Fruit fly (Drosophila melanogaster) whole organism, embryonic: ENCODE measurements around the gene CG32847.

Source experiments
- Ada2b ChIP-seq: fragments of 200-800 bp; sonication (Bioruptor generic); IDR thresholded peaks from 2 replicates; pipeline ENCODE4 v1.3.6; 2022; ENCODE audit warnings: missing biosample characterization, missing genetic modification characterization
- Blimp-1 ChIP-seq: fragments of 200-800 bp; sonication (Bioruptor generic); optimal IDR thresholded peaks from 3 replicates; lab custom pipeline; 2018; ENCODE audit warnings: missing biosample characterization, missing genetic modification characterization, mild to moderate bottlenecking, moderate library complexity, missing genetic modification reagents
- CG10209 ChIP-seq: fragments of 200-800 bp; sonication (Bioruptor generic); optimal IDR thresholded peaks from 3 replicates; lab custom pipeline; 2017; ENCODE audit warnings: missing biosample characterization, mild to moderate bottlenecking, missing genetic modification characterization, missing genetic modification reagents
- CG11504 ChIP-seq: fragments of 200-800 bp; sonication (Bioruptor generic); optimal IDR thresholded peaks from 3 replicates; lab custom pipeline; 2019; ENCODE audit warnings: missing biosample characterization, mild to moderate bottlenecking, missing genetic modification characterization, moderate library complexity
- CG13287 ChIP-seq: fragments of 200-800 bp; sonication (Bioruptor generic); IDR thresholded peaks from 2 replicates; pipeline ENCODE4 v1.3.6; 2022; ENCODE audit warnings: missing biosample characterization, missing genetic modification characterization; ENCODE audit not compliant: partially characterized antibody
- CG13624 ChIP-seq: fragments of 200-800 bp; sonication (Bioruptor generic); optimal IDR thresholded peaks from 2 replicates; lab custom pipeline; 2016; ENCODE audit warnings: missing biosample characterization, missing genetic modification characterization
- CG1603 ChIP-seq: fragments of 200-800 bp; sonication (Bioruptor generic); optimal IDR thresholded peaks from 2 replicates; lab custom pipeline; 2019; ENCODE audit warnings: missing biosample characterization, mild to moderate bottlenecking, missing genetic modification characterization, moderate library complexity
- CG16813 ChIP-seq: fragments of 200-800 bp; sonication (Bioruptor generic); IDR thresholded peaks from 3 replicates; pipeline ENCODE4 v1.3.6; 2022; ENCODE audit warnings: missing biosample characterization, missing genetic modification characterization; ENCODE audit not compliant: partially characterized antibody
- CG16815 ChIP-seq: fragments of 200-800 bp; sonication (Bioruptor generic); optimal IDR thresholded peaks from 3 replicates; lab custom pipeline; 2017; ENCODE audit warnings: missing biosample characterization, mild to moderate bottlenecking, missing genetic modification characterization
- CG18011 ChIP-seq: fragments of 200-800 bp; sonication (Bioruptor generic); optimal IDR thresholded peaks from 2 replicates; lab custom pipeline; 2017; ENCODE audit warnings: missing biosample characterization, missing genetic modification characterization, mild to moderate bottlenecking, moderate library complexity, missing genotype
- CG3163 ChIP-seq: fragments of 200-800 bp; sonication (Bioruptor generic); optimal IDR thresholded peaks from 3 replicates; lab custom pipeline; 2016; ENCODE audit warnings: missing biosample characterization, missing genetic modification characterization
- CG32532 ChIP-seq: fragments of 200-800 bp; sonication (Bioruptor generic); IDR thresholded peaks from 2 replicates; pipeline ENCODE4 v1.3.6; 2022; ENCODE audit warnings: missing biosample characterization, missing genetic modification characterization
- CG34376 ChIP-seq: fragments of 200-800 bp; sonication (Bioruptor generic); optimal IDR thresholded peaks from 2 replicates; lab custom pipeline; 2018; ENCODE audit warnings: missing biosample characterization, mild to moderate bottlenecking, missing genetic modification characterization
- CG42726 ChIP-seq: fragments of 200-800 bp; sonication (Bioruptor generic); IDR thresholded peaks from 2 replicates; pipeline ENCODE4 v1.3.6; 2022; ENCODE audit warnings: missing biosample characterization, missing genetic modification characterization; ENCODE audit not compliant: partially characterized antibody
- CG4360 ChIP-seq: fragments of 200-800 bp; sonication (Bioruptor generic); IDR thresholded peaks from 2 replicates; pipeline ENCODE4 v1.3.6; 2022; ENCODE audit warnings: missing biosample characterization, missing genetic modification characterization
- CG4820 ChIP-seq: fragments of 200-800 bp; sonication (Bioruptor generic); optimal IDR thresholded peaks from 3 replicates; lab custom pipeline; 2016; ENCODE audit warnings: missing biosample characterization, missing genetic modification characterization
- CG6175 ChIP-seq: fragments of 200-800 bp; sonication (Bioruptor generic); IDR thresholded peaks from 3 replicates; pipeline ENCODE4 v1.3.6; 2022; ENCODE audit warnings: missing biosample characterization, missing genetic modification characterization
- CG6791 ChIP-seq: fragments of 200-800 bp; sonication (Bioruptor generic); IDR thresholded peaks from 3 replicates; pipeline ENCODE4 v1.3.6; 2022; ENCODE audit warnings: missing biosample characterization, missing genetic modification characterization; ENCODE audit not compliant: partially characterized antibody
- CG7556 ChIP-seq: fragments of 200-800 bp; sonication (Bioruptor generic); optimal IDR thresholded peaks from 2 replicates; lab custom pipeline; 2017; ENCODE audit warnings: missing biosample characterization, mild to moderate bottlenecking, missing genetic modification characterization
- CG8290 ChIP-seq, 3 experiments: fragments of 200-800 bp; sonication (Bioruptor generic); optimal IDR thresholded peaks; 2 replicates each; lab custom pipeline; 2016 to 2019; ENCODE audit warnings: missing biosample characterization in 3 of 3, missing genetic modification characterization in 3 of 3, mild to moderate bottlenecking in 2 of 3, moderate library complexity in 1 of 3
- CG9797 ChIP-seq: fragments of 200-800 bp; sonication (Bioruptor generic); optimal IDR thresholded peaks from 3 replicates; lab custom pipeline; 2018; ENCODE audit warnings: missing biosample characterization, mild to moderate bottlenecking, missing genetic modification characterization
- CoRest ChIP-seq: fragments of 200-800 bp; sonication (Bioruptor generic); optimal IDR thresholded peaks from 3 replicates; lab custom pipeline; 2018; ENCODE audit warnings: missing biosample characterization, mild to moderate bottlenecking, missing genetic modification characterization, moderate library complexity
- H15 ChIP-seq: fragments of 200-800 bp; sonication (Bioruptor generic); IDR thresholded peaks from 3 replicates; pipeline ENCODE4 v1.3.6; 2022; ENCODE audit warnings: missing biosample characterization, missing genetic modification characterization
- HLH4C ChIP-seq: fragments of 200-800 bp; sonication (Bioruptor generic); IDR thresholded peaks from 3 replicates; pipeline ENCODE4 v1.3.6; 2022; ENCODE audit warnings: missing biosample characterization, missing genetic modification characterization; ENCODE audit not compliant: partially characterized antibody
- Jarid2 ChIP-seq: fragments of 200-800 bp; sonication (Bioruptor generic); optimal IDR thresholded peaks from 3 replicates; lab custom pipeline; 2017; ENCODE audit warnings: mild to moderate bottlenecking, missing biosample characterization, missing genetic modification reagents, missing genetic modification characterization
- Myb ChIP-seq: fragments of 200-800 bp; sonication (Bioruptor generic); optimal IDR thresholded peaks from 2 replicates; lab custom pipeline; 2016; ENCODE audit warnings: missing biosample characterization, missing genetic modification characterization
- NFAT ChIP-seq: fragments of 200-800 bp; sonication (Bioruptor generic); IDR thresholded peaks from 2 replicates; pipeline ENCODE4 v1.3.6; 2022; ENCODE audit warnings: missing biosample characterization, missing genetic modification characterization
- Rx ChIP-seq: fragments of 200-800 bp; sonication (Bioruptor generic); IDR thresholded peaks from 2 replicates; pipeline ENCODE4 v1.3.6; 2022; ENCODE audit warnings: missing biosample characterization, missing genetic modification characterization
- Scr ChIP-seq: fragments of 200-800 bp; sonication (Bioruptor generic); IDR thresholded peaks from 2 replicates; pipeline ENCODE4 v1.3.6; 2022; ENCODE audit warnings: missing biosample characterization, missing genetic modification characterization; ENCODE audit not compliant: partially characterized antibody
- Trl ChIP-seq, 3 experiments: fragments of >200 bp in 2 of 3; fragments of 200-800 bp in 1 of 3; sonication (Bioruptor generic) in 1 of 3; optimal IDR thresholded peaks; 2 replicates in 1 of 3; 3 replicates in 2 of 3; lab custom pipeline; 2016 to 2017; ENCODE audit warnings: missing biosample characterization in 1 of 3, missing genetic modification characterization in 1 of 3
- ac ChIP-seq: fragments of 200-800 bp; sonication (Bioruptor generic); optimal IDR thresholded peaks from 3 replicates; lab custom pipeline; 2017; ENCODE audit warnings: missing biosample characterization, mild to moderate bottlenecking, missing genetic modification characterization
- amos ChIP-seq: fragments of 200-800 bp; sonication (Bioruptor generic); IDR thresholded peaks from 2 replicates; pipeline ENCODE4 v1.3.6; 2022; ENCODE audit warnings: missing biosample characterization, missing genetic modification characterization; ENCODE audit not compliant: partially characterized antibody
- cas ChIP-seq: fragments of 200-800 bp; sonication (Bioruptor generic); IDR thresholded peaks from 2 replicates; pipeline ENCODE4 v1.3.6; 2022; ENCODE audit warnings: missing biosample characterization, missing genetic modification characterization
- chinmo ChIP-seq: fragments of 200-800 bp; sonication (Bioruptor generic); IDR thresholded peaks from 4 replicates; pipeline ENCODE4 v1.3.6; 2022; ENCODE audit warnings: missing biosample characterization, missing genetic modification characterization; ENCODE audit not compliant: partially characterized antibody
- chm ChIP-seq: fragments of 200-800 bp; sonication (Bioruptor generic); IDR thresholded peaks from 2 replicates; pipeline ENCODE4 v1.3.6; 2022; ENCODE audit warnings: missing biosample characterization, missing genetic modification characterization
- danr ChIP-seq: fragments of 200-800 bp; sonication (Bioruptor generic); IDR thresholded peaks from 2 replicates; pipeline ENCODE4 v1.3.6; 2022; ENCODE audit warnings: missing biosample characterization, missing genetic modification characterization
- ewg ChIP-seq: fragments of 200-800 bp; sonication (Bioruptor generic); optimal IDR thresholded peaks from 3 replicates; lab custom pipeline; 2017; ENCODE audit warnings: mild to moderate bottlenecking, missing biosample characterization, missing genetic modification reagents, missing genetic modification characterization
- gcm ChIP-seq: fragments of 200-800 bp; sonication (Bioruptor generic); optimal IDR thresholded peaks from 2 replicates; lab custom pipeline; 2019; ENCODE audit warnings: missing biosample characterization, mild to moderate bottlenecking, missing genetic modification characterization, moderate library complexity
- gfzf ChIP-seq: fragments of 200-800 bp; sonication (Bioruptor generic); optimal IDR thresholded peaks from 2 replicates; lab custom pipeline; 2016; ENCODE audit warnings: missing biosample characterization, mild to moderate bottlenecking, missing genetic modification characterization, moderate library complexity
- hbn ChIP-seq: fragments of 200-800 bp; sonication (Bioruptor generic); IDR thresholded peaks from 2 replicates; pipeline ENCODE4 v1.3.6; 2022; ENCODE audit warnings: missing biosample characterization, missing genetic modification characterization; ENCODE audit not compliant: partially characterized antibody
- mirr ChIP-seq: fragments of 200-800 bp; sonication (Bioruptor generic); optimal IDR thresholded peaks from 3 replicates; lab custom pipeline; 2018; ENCODE audit warnings: missing biosample characterization, mild to moderate bottlenecking, missing genetic modification characterization
- run ChIP-seq: fragments of 200-800 bp; sonication (Bioruptor generic); optimal IDR thresholded peaks from 3 replicates; lab custom pipeline; 2018; ENCODE audit warnings: missing biosample characterization, mild to moderate bottlenecking, missing genetic modification characterization
- stwl ChIP-seq: fragments of 200-800 bp; sonication (Bioruptor generic); optimal IDR thresholded peaks from 3 replicates; lab custom pipeline; 2018; ENCODE audit warnings: missing biosample characterization, mild to moderate bottlenecking, missing genetic modification characterization, moderate library complexity
- tap ChIP-seq: fragments of 200-800 bp; optimal IDR thresholded peaks from 3 replicates; lab custom pipeline; 2019; ENCODE audit warnings: missing biosample characterization, mild to moderate bottlenecking, missing genetic modification characterization, moderate library complexity
- tna ChIP-seq: fragments of 200-800 bp; sonication (Bioruptor generic); IDR thresholded peaks from 2 replicates; pipeline ENCODE4 v1.3.6; 2022; ENCODE audit warnings: missing biosample characterization, missing genetic modification characterization; ENCODE audit not compliant: partially characterized antibody
- wek ChIP-seq: fragments of 200-800 bp; sonication (Bioruptor generic); optimal IDR thresholded peaks from 3 replicates; lab custom pipeline; 2018; ENCODE audit warnings: missing biosample characterization, mild to moderate bottlenecking, missing genetic modification characterization, moderate library complexity
- yki ChIP-seq: fragments of >200 bp; optimal IDR thresholded peaks from 3 replicates; lab custom pipeline; 2018

Gene CG32847

dm6 chr3L:15079278-15079677, 42.1 kb upstream of the CG32847 start (continued):
- TF ChIP-seq cas (GFP tag; lab: Robert Waterston, UW) (no peak), CG4360 (GFP tag; lab: Robert Waterston, UW) (no peak), danr (no peak), gcm (no peak), CG18011 (no peak), Myb (GFP tag; lab: Kevin White, UChicago) (peak; percentile 86), amos (peak; percentile 47; the same call in 1 of the 2 replicates), HLH4C (GFP tag; lab: Robert Waterston, UW) (peak; percentile 24; the same call in 1 of the 3 replicates), ac (GFP tag; lab: Kevin White, UChicago) (no peak), tna (GFP tag; lab: Robert Waterston, UW) (peak; percentile 19; the same call in 1 of the 2 replicates), CG6175 (peak; percentile 23; the same call in 1 of the 3 replicates), run (tag; lab: Kevin White, UChicago) (no peak), gfzf (no peak), CG16815 (no peak), CG11504 (tag; lab: Kevin White, UChicago) (peak; percentile 54), chinmo (peak; percentile 86; the same call in 1 of the 4 replicates), Jarid2 (GFP tag; lab: Kevin White, UChicago) (peak; percentile 93), CG42726 (GFP tag; lab: Robert Waterston, UW) (peak; percentile 40; the same call in 1 of the 2 replicates), CG1603 (no peak), CG4820 (GFP tag; lab: Kevin White, UChicago) (no peak), CG32532 (GFP tag; lab: Robert Waterston, UW) (peak; percentile 50; the same call in 1 of the 2 replicates), tap (tag; lab: Kevin White, UChicago) (peak; percentile 13), CG7556 (GFP tag; lab: Kevin White, UChicago) (no peak), CG10209 (GFP tag; lab: Kevin White, UChicago) (no peak), NFAT (GFP tag; lab: Robert Waterston, UW) (peak; percentile 37; the same call in 1 of the 2 replicates), CG9797 (no peak), Scr (peak; percentile 15; the same call in 1 of the 2 replicates), Rx (GFP tag; lab: Robert Waterston, UW) (no peak), CG13624 (peak; percentile 25), chm (GFP tag; lab: Robert Waterston, UW) (peak; percentile 50; the same call in 1 of the 2 replicates), CG8290 (GFP tag; optimal IDR thresholded peaks at IDR 0.05; lab: Kevin White, UChicago) (peak; percentile 14), CG8290 (tag; optimal IDR thresholded peaks at IDR 0.05; lab: Kevin White, UChicago) (no peak), Ada2b (GFP tag; lab: Robert Waterston, UW) (0 out of 2 replicates have a peak, but pooled peaks have one; percentile 14), CG3163 (GFP tag; lab: Kevin White, UChicago) (peak; percentile 87), CG13287 (peak; percentile 43; the same call in 1 of the 2 replicates), ewg (no peak), mirr (GFP tag; lab: Kevin White, UChicago) (no peak), CG6791 (GFP tag; lab: Robert Waterston, UW) (peak; percentile 65; the same call in 2 of the 3 replicates), stwl (tag; lab: Kevin White, UChicago) (peak; percentile 33), Trl (optimal IDR thresholded peaks at IDR 0.05; lab: Kevin White, UChicago) (peak; percentile 91 to 93), Trl (GFP tag; optimal IDR thresholded peaks at IDR 0.05; lab: Kevin White, UChicago) (peak; percentile 61), H15 (GFP tag; lab: Robert Waterston, UW) (no peak), wek (no peak), CoRest (no peak), CG16813 (GFP tag; lab: Robert Waterston, UW) (no peak), yki (lab: Kevin White, UChicago) (peak; percentile 56), CG34376 (GFP tag; lab: Kevin White, UChicago) (peak; percentile 2), hbn (GFP tag; lab: Robert Waterston, UW) (0 out of 2 replicates have a peak, but pooled peaks have one; percentile 19), Blimp-1 (no peak)
